Worm (Caenorhabditis elegans): ENCODE measurements around the gene tnt-4.

Gene tnt-4

DNA sequence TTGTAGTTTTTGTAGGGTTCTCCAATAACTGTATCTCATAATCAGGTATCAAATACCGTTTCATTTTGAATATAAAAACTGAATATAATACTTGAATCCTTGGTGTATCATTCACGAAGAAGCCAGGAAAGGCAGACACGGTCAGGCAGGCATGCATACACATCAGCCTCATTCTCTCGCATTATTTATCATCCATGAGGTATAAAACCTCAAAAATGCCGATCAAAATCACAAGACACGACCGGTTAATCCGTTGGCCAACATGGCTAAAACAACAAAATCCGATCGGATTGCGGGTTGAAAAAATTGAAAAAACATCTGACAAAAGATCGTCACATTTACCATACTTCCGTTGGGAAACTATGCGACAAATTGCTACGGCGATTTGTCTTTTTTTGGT, 29.7 kb upstream of the tnt-4 start, which contains the start of gene F59A7.5:
Gene F59A7.5 (plus strand): TSS at position 301 of the 400 bp plus-strand sequence.
- TF ChIP-seq nhr-77 (tag; optimal IDR thresholded peaks at IDR 0.05), result no peak
- TF ChIP-seq nhr-10 (tag; optimal IDR thresholded peaks at IDR 0.05), result no peak
- no peak for TF ChIP-seq aly-2 (tag; optimal IDR thresholded peaks at IDR 0.05)
- TF ChIP-seq lin-11 (tag; optimal IDR thresholded peaks at IDR 0.05), result no peak
- TF ChIP-seq snpc-4 (tag; optimal IDR thresholded peaks at IDR 0.05), result no peak

DNA sequence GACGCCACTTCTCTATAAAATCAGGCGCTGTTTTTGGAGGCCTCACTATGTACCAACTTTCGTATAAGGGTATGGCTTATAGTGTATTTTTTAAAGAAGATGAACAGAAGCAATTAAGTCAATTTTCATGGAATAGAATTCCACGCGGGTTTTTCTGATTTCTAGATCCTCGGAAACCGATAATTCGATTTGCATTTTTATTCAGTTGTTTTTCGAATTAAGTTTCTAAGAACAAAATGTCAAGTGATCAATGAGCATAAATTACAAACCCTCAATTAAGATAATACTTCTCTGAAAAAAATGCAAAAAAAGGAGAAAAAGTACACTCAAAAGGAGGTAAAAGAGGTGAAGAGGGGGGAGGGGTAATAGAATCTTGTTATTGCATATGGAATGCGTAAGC, 28.6 kb upstream of the tnt-4 start:
- no peak for TF ChIP-seq egl-27 (tag; optimal IDR thresholded peaks at IDR 0.05)
- no peak for TF ChIP-seq dmd-4 (tag; optimal IDR thresholded peaks at IDR 0.05)
- TF ChIP-seq nhr-11 (tag; optimal IDR thresholded peaks at IDR 0.05), result no peak
- no peak for TF ChIP-seq fos-1 (tag; optimal IDR thresholded peaks at IDR 0.05)
- no peak for TF ChIP-seq snpc-4 (tag; optimal IDR thresholded peaks at IDR 0.05)

DNA sequence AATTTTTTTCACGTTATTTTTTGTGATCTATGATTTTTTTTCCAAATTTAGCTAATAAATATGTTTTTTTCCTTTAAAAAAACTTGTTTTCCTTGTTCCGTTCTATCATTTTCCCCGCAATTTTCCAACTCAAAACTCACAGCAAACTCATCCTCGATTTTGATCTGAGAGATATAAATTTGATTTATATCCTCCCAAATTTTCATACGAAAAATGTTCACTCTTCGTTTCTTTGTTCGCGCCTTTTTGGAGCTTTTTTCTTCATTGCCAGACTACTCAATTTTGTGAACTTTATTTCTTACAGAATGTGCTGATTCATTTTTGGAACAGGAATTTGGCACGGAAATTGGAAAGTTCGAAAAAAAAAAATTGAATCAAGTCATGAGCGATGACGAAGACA, 26.0 kb upstream of the tnt-4 start, which contains the start of gene F59A7.14:
Gene F59A7.14 (plus strand): TSS at position 301 of the 400 bp plus-strand sequence.
- TF ChIP-seq R02D3.7 (tag; optimal IDR thresholded peaks at IDR 0.05), result no peak
- TF ChIP-seq peb-1 (tag; optimal IDR thresholded peaks at IDR 0.05), result no peak
- TF ChIP-seq ceh-16 (tag; optimal IDR thresholded peaks at IDR 0.05), result no peak
- TF ChIP-seq crh-2 (tag; optimal IDR thresholded peaks at IDR 0.05), result no peak
- no peak for TF ChIP-seq sem-4 (tag; optimal IDR thresholded peaks at IDR 0.05)
- no peak for TF ChIP-seq aly-2 (tag; optimal IDR thresholded peaks at IDR 0.05)
- no peak for TF ChIP-seq F13H6.1 (tag; optimal IDR thresholded peaks at IDR 0.05)
- TF ChIP-seq nhr-6 (tag; optimal IDR thresholded peaks at IDR 0.05), result no peak
- TF ChIP-seq unc-55 (GFP tag; optimal IDR thresholded peaks at IDR 0.05), result no peak
- no peak for TF ChIP-seq egl-27 (tag; optimal IDR thresholded peaks at IDR 0.05)
- no peak for TF ChIP-seq mdl-1 (tag; optimal IDR thresholded peaks at IDR 0.05)

DNA sequence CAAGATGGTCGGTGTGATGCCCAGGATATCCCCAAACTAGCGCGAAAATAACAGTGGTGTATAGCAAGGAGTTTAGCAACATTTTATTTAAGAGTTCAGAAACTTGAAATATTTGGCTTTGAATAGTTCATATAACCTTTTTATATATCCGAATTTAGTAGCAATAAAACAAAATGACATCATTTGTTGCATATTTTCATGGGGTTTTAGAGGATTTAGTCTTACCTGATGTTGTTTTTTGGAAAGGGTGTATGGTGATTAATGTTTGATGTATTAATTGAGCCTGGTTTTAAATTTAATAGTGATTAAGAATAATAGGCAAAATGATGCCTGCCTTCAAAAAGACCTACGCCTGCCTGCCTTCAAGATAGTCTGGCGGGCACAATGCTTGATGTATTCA, 23.7 kb upstream of the tnt-4 start, which contains the start of gene F59A7.2:
Gene F59A7.2 (minus strand): TSS at position 101 of the 400 bp plus-strand sequence.
- TF ChIP-seq nhr-25 (tag; optimal IDR thresholded peaks at IDR 0.05), result no peak

DNA sequence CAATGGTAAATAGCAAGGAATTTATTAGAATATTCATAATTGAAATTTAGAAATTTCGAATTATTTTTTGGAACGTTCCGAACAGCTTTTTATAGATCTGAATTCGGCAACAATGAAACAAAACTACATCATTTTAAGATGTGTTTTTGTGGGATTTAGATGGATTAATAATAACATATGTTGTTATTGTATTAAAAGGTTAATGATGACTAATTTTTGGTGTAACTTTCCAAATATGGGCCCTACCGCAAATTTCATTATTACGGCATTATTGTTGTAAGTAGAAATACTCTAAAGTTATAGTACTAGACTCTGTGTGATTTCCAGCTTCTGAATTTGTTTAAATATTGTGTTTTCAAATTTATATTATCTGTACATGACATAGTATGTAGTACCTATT, 21.1 kb upstream of the tnt-4 start, which contains the start of gene F59A7.11:
Gene F59A7.11 (minus strand): TSS at position 101 of the 400 bp plus-strand sequence.
- TF ChIP-seq nhr-129 (tag; optimal IDR thresholded peaks at IDR 0.05) (no peak), zag-1 (tag; optimal IDR thresholded peaks at IDR 0.05) (no peak), crh-2 (tag; optimal IDR thresholded peaks at IDR 0.05) (no peak), ztf-1 (GFP tag; conservative IDR thresholded peaks at IDR 0.05) (no peak), blmp-1 (tag; optimal IDR thresholded peaks at IDR 0.05; ENCODE audit: insufficient read depth) (no peak), elt-1 (tag; optimal IDR thresholded peaks at IDR 0.05) (no peak), mbf-1 (tag; optimal IDR thresholded peaks at IDR 0.05) (no peak), snpc-4 (tag; optimal IDR thresholded peaks at IDR 0.05) (no peak), unc-62 (GFP tag; optimal IDR thresholded peaks at IDR 0.05) (no peak), Y55F3AM.14 (GFP tag; optimal IDR thresholded peaks at IDR 0.05) (no peak), nhr-77 (tag; optimal IDR thresholded peaks at IDR 0.05) (no peak), nhr-10 (tag; optimal IDR thresholded peaks at IDR 0.05) (no peak)

DNA sequence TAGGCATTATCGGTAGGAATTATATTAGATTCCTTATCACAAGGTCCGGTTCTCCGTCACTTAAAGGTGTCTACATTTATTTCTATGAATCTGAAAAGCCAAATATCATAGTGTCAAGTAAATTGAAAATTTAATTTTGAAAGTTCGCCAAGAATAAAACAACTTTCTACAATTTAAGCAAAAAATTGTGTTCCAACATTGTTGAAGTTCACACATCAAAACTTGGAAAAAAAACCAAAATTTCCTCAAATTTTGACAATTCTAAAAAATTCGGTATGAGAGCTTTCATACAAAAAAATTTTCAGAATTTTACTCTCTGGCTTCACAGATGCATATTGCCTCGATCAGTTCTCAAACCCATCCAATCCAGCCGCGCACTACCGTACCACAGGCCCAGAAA, 19.1 kb upstream of the tnt-4 start, which contains the start of gene F59A7.7:
Gene F59A7.7 (plus strand): TSS at position 301 of the 400 bp plus-strand sequence.
- TF ChIP-seq alr-1 (tag; optimal IDR thresholded peaks at IDR 0.05), result no peak
- TF ChIP-seq nhr-25 (tag; optimal IDR thresholded peaks at IDR 0.05), result no peak
- TF ChIP-seq aly-2 (tag; optimal IDR thresholded peaks at IDR 0.05), result no peak
- TF ChIP-seq fos-1 (tag; optimal IDR thresholded peaks at IDR 0.05), result no peak
- no peak for TF ChIP-seq ama-1 (optimal IDR thresholded peaks at IDR 0.05)

DNA sequence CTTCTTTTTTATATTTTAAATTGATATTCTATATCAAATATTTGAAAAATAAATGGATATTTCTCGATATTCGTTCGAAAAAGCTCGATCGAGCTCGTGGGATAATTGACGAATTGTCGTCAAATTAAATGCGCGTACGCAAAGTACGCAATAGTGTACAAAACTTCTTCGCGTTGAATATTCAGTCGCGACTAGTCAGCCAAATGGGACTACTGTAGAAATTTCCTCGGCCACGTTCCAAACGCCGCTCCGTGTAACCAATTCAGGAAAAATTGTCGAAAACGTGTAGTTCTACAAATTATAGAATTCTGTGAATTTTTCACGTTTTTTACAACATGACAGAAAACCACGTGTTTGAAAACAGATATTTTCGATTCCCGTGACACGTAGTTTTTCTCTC, 15.7 kb upstream of the tnt-4 start:
- peak; percentile 33 for TF ChIP-seq sma-9 (GFP tag; optimal IDR thresholded peaks at IDR 0.05)
- no peak for TF ChIP-seq sma-9 (tag; optimal IDR thresholded peaks at IDR 0.05)
- TF ChIP-seq nhr-129 (tag; optimal IDR thresholded peaks at IDR 0.05), result peak; percentile 66
- no peak for TF ChIP-seq ztf-1 (GFP tag; conservative IDR thresholded peaks at IDR 0.05)
- no peak for TF ChIP-seq egl-27 (tag; optimal IDR thresholded peaks at IDR 0.05)
- TF ChIP-seq lsy-2 (tag; optimal IDR thresholded peaks at IDR 0.05), result peak; percentile 73 to 96
- TF ChIP-seq unc-55 (GFP tag; optimal IDR thresholded peaks at IDR 0.05), result peak; percentile 75
- TF ChIP-seq C34F6.9 (tag; optimal IDR thresholded peaks at IDR 0.05), result peak; percentile 9
- peak; percentile 15 for TF ChIP-seq nhr-21 (tag; optimal IDR thresholded peaks at IDR 0.05)
- peak; percentile 42 for TF ChIP-seq gmeb-1 (tag; optimal IDR thresholded peaks at IDR 0.05)
- TF ChIP-seq sma-3 (GFP tag; optimal IDR thresholded peaks at IDR 0.05), result peak; percentile 68
- no peak for TF ChIP-seq zag-1 (tag; optimal IDR thresholded peaks at IDR 0.05)
- peak; percentile 1 for TF ChIP-seq crh-2 (tag; optimal IDR thresholded peaks at IDR 0.05)

Data from whole organism, L2 larva.